Worm (Caenorhabditis elegans) whole organism, L1 larva: ENCODE measurements around the gene rpl-21.

ENCODE experiments used
- C34B4.2 ChIP-seq: sonication (generic microtip); optimal IDR thresholded peaks from 2 replicates; lab custom pipeline; 2017; ENCODE audit warnings: mild to moderate bottlenecking, missing genetic modification characterization, missing compliant biosample characterization
- ceh-82 ChIP-seq, 3 experiments: fragments of 150-350 bp in 1 of 3; sonication (generic microtip) in 2 of 3; optimal IDR thresholded peaks; 2 replicates each; lab custom pipeline; 2014 to 2017; ENCODE audit warnings: missing biosample characterization in 3 of 3, missing genetic modification characterization in 3 of 3
- lin-13 ChIP-seq: fragments of 150-350 bp; optimal IDR thresholded peaks from 2 replicates; lab custom pipeline; 2014; ENCODE audit warnings: missing biosample characterization, missing genetic modification reagents, missing genetic modification characterization
- lin-39 ChIP-seq: fragments of 150-350 bp; optimal IDR thresholded peaks from 2 replicates; lab custom pipeline; 2014; ENCODE audit warnings: missing biosample characterization, missing genetic modification reagents, missing genetic modification characterization
- snu-23 ChIP-seq: sonication (generic microtip); optimal IDR thresholded peaks from 2 replicates; lab custom pipeline; 2016; ENCODE audit warnings: missing genetic modification characterization, missing compliant biosample characterization
- zag-1 ChIP-seq: fragments of 150-350 bp; optimal IDR thresholded peaks from 2 replicates; lab custom pipeline; 2014; ENCODE audit warnings: missing biosample characterization, missing genetic modification characterization

DNA sequence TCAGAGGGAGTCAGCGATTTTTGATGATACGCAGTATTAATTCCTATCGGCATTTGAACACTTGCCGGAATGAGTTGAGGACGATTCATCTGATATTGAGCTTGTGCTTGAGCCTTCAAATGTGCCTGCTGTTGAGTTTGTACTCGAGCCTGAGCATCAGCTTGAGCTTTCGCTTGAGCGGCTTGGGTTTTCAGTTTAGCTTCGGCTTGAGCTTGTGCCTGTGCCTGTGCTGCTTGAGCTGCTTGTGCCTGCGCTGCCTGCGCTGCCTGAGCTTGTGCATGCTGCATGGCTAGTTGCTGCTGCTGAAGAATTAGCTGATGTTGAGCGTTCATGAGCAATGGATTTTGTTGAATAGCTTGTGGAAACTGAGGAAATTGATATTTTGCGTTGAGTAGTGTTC, 14.2 kb downstream of the rpl-21 start:
- TF ChIP-seq lin-39: no peak
- TF ChIP-seq ceh-82 (tag; optimal IDR thresholded peaks at IDR 0.05; lab: Kevin White, UChicago): no peak
- TF ChIP-seq C34B4.2 (tag; lab: Kevin White, UChicago): no peak
- no peak for TF ChIP-seq zag-1 (tag; lab: Kevin White, UChicago)
- no peak for TF ChIP-seq snu-23 (GFP tag; lab: Kevin White, UChicago)
- no peak for TF ChIP-seq lin-13 (GFP tag; lab: Kevin White, UChicago)
